Worm (Caenorhabditis elegans) whole organism, L4/young adult: ENCODE data around the gene cpt-1.

Source experiments
- W03F9.2 ChIP-seq: fragments of 150-350 bp; optimal IDR thresholded peaks from 2 replicates; lab custom pipeline; 2014; ENCODE audit warnings: missing biosample characterization, missing genetic modification characterization
- dao-5 ChIP-seq: sonication (generic microtip); optimal IDR thresholded peaks from 2 replicates; lab custom pipeline; 2016; ENCODE audit warnings: missing genotype, missing genetic modification characterization, moderate library complexity, missing compliant biosample characterization
- him-1 ChIP-seq: sonication (generic microtip); optimal IDR thresholded peaks from 2 replicates; lab custom pipeline; 2016; ENCODE audit warnings: missing genotype, missing genetic modification reagents, missing genetic modification characterization, missing compliant biosample characterization

DNA sequence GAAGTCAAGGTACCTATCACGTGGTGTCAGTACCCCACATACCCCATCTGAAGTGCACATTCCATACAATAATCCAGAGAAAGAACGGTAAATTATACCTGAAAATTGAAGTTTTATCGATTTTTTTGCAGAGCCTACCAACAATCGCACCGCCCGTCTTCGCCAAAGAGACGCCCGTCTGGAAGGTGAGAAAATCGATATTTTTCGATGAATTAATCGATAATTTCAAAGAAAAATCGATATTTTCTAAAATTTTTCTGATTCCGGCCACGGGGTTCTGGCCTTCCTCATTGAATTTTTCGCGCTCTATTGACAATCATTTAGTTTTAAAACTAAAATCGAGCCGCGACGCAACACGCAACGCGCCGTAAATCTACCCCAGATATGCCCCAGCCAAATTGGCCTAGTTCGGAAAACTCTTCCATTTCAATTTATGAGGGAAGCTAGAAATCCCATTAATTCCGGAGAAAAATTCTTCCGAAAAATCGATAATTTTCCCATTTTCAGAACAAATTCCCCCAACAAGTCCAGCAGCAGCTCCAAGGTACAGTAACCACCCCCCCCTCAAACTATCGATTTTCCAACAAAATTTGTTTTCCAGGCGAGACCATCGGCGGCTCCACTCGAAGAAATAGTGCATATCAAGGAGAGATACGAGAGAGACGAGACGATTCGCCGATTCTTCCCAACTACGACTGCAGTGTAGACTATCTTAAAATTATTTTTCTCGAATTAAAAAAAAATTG lies 29.6 kb downstream of the cpt-1 start:
- TF ChIP-seq W03F9.2 (tag; lab: Kevin White, UChicago) (no peak), dao-5 (tag; lab: Kevin White, UChicago) (no peak), him-1 (tag; lab: Kevin White, UChicago) (no peak)
